Worm (Caenorhabditis elegans): ENCODE results near the gene T22C8.4.
A peak's percentile ranks its signal among the peaks of the same experiment; 100 is the strongest.

ce11 chrII:8650644-8651159 lies 27.4 kb upstream of the T22C8.4 start, which contains the start of gene pyr-1:
- TF ChIP-seq ces-1 (GFP tag; optimal IDR thresholded peaks at IDR 0.05): no peak
- TF ChIP-seq aly-2 (tag; optimal IDR thresholded peaks at IDR 0.05): no peak
- no peak for TF ChIP-seq jun-1 (tag; optimal IDR thresholded peaks at IDR 0.05)
- TF ChIP-seq dmd-6 (GFP tag; IDR thresholded peaks at IDR 0.05): no peak
- no peak for TF ChIP-seq pha-4 (GFP tag; IDR thresholded peaks at IDR 0.05)
- TF ChIP-seq pha-4 (tag; optimal IDR thresholded peaks at IDR 0.05): no peak
- TF ChIP-seq php-3 (GFP tag; IDR thresholded peaks at IDR 0.05): no peak
- TF ChIP-seq nhr-28 (tag; optimal IDR thresholded peaks at IDR 0.05): peak; percentile 81

Data from whole organism, L4 larva.